Worm (Caenorhabditis elegans): ENCODE results near the gene F35H12.5.

- no peak for TF ChIP-seq cog-1 (tag; optimal IDR thresholded peaks at IDR 0.05)
- TF ChIP-seq med-1 (GFP tag; optimal IDR thresholded peaks at IDR 0.05; ENCODE audit: insufficient read depth) = no peak
Observed at ce11 chrX:945669-946068, 27.5 kb downstream of the F35H12.5 start.
